Fruit fly (Drosophila melanogaster) whole organism, embryonic: Measurements from ENCODE around the gene CG42789.

Experiments
- Adf1 ChIP-seq: fragments of 200-800 bp; sonication (Bioruptor generic); IDR thresholded peaks from 2 replicates; pipeline ENCODE4 v1.3.6; 2022; ENCODE audit warnings: missing biosample characterization, missing genetic modification characterization
- B-H2 ChIP-seq: fragments of 200-800 bp; sonication (Bioruptor generic); optimal IDR thresholded peaks from 2 replicates; lab custom pipeline; 2018; ENCODE audit warnings: missing biosample characterization, mild to moderate bottlenecking, missing genetic modification characterization
- Bdp1 ChIP-seq: fragments of 200-800 bp; sonication (Bioruptor generic); optimal IDR thresholded peaks from 3 replicates; lab custom pipeline; 2016; ENCODE audit warnings: missing biosample characterization, missing genetic modification characterization
- Blimp-1 ChIP-seq: fragments of 200-800 bp; sonication (Bioruptor generic); optimal IDR thresholded peaks from 3 replicates; lab custom pipeline; 2018; ENCODE audit warnings: missing biosample characterization, missing genetic modification characterization, mild to moderate bottlenecking, moderate library complexity, missing genetic modification reagents
- CG10366 ChIP-seq: fragments of 200-800 bp; sonication (Bioruptor generic); IDR thresholded peaks from 2 replicates; pipeline ENCODE4 v1.3.6; 2022; ENCODE audit warnings: missing biosample characterization, missing genetic modification characterization
- CG10462 ChIP-seq: fragments of 200-800 bp; sonication (Bioruptor generic); optimal IDR thresholded peaks from 2 replicates; lab custom pipeline; 2016; ENCODE audit warnings: missing biosample characterization, missing genetic modification characterization
- CG10543 ChIP-seq: fragments of 200-800 bp; sonication (Bioruptor generic); optimal IDR thresholded peaks from 3 replicates; lab custom pipeline; 2017; ENCODE audit warnings: missing biosample characterization, mild to moderate bottlenecking, missing genetic modification characterization, moderate library complexity
- CG10959 ChIP-seq: fragments of 200-800 bp; sonication (Bioruptor generic); IDR thresholded peaks from 2 replicates; pipeline ENCODE4 v1.3.6; 2022; ENCODE audit warnings: missing biosample characterization, missing genetic modification characterization
- CG12942 ChIP-seq: fragments of 200-800 bp; sonication (Bioruptor generic); optimal IDR thresholded peaks from 3 replicates; lab custom pipeline; 2016; ENCODE audit warnings: missing biosample characterization, missing genetic modification characterization
- CG13424 ChIP-seq: fragments of 200-800 bp; sonication (Bioruptor generic); optimal IDR thresholded peaks from 2 replicates; lab custom pipeline; 2019; ENCODE audit warnings: missing biosample characterization, mild to moderate bottlenecking, missing genetic modification characterization, moderate library complexity
- CG15073 ChIP-seq: fragments of 200-800 bp; sonication (Bioruptor generic); optimal IDR thresholded peaks from 2 replicates; lab custom pipeline; 2016; ENCODE audit warnings: missing biosample characterization, missing genetic modification characterization
- CG17385 ChIP-seq: fragments of 200-800 bp; sonication (Bioruptor generic); optimal IDR thresholded peaks from 3 replicates; lab custom pipeline; 2018; ENCODE audit warnings: missing biosample characterization, mild to moderate bottlenecking, missing genetic modification characterization
- CG1832 ChIP-seq: fragments of 200-800 bp; sonication (Bioruptor generic); optimal IDR thresholded peaks from 2 replicates; lab custom pipeline; 2017; ENCODE audit warnings: missing biosample characterization, mild to moderate bottlenecking, missing genetic modification characterization, inconsistent platforms
- CG30403 ChIP-seq: fragments of 200-800 bp; sonication (Bioruptor generic); optimal IDR thresholded peaks from 3 replicates; lab custom pipeline; 2016; ENCODE audit warnings: missing biosample characterization, missing genetic modification characterization
- CG31441 ChIP-seq: fragments of 200-800 bp; sonication (Bioruptor generic); IDR thresholded peaks from 2 replicates; pipeline ENCODE4 v1.3.6; 2022; ENCODE audit warnings: missing biosample characterization, missing genetic modification characterization
- CG34224 ChIP-seq: fragments of 200-800 bp; sonication (Bioruptor generic); IDR thresholded peaks from 3 replicates; pipeline ENCODE4 v1.3.6; 2022; ENCODE audit warnings: missing biosample characterization, missing genetic modification characterization; ENCODE audit not compliant: partially characterized antibody
- CG3726 ChIP-seq: fragments of 200-800 bp; sonication (Bioruptor generic); IDR thresholded peaks from 3 replicates; pipeline ENCODE4, ENCODE4 v1.3.6; 2022; ENCODE audit warnings: missing biosample characterization, missing genetic modification characterization
- CG3995 ChIP-seq: fragments of 200-800 bp; sonication (Bioruptor generic); optimal IDR thresholded peaks from 3 replicates; lab custom pipeline; 2016; ENCODE audit warnings: missing biosample characterization, missing genetic modification characterization
- CG5180 ChIP-seq: fragments of 200-800 bp; sonication (Bioruptor generic); optimal IDR thresholded peaks from 3 replicates; lab custom pipeline; 2017; ENCODE audit warnings: missing biosample characterization, missing genetic modification characterization, mild to moderate bottlenecking, moderate library complexity, missing genetic modification reagents
- CG6254 ChIP-seq: fragments of 200-800 bp; sonication (Bioruptor generic); optimal IDR thresholded peaks from 3 replicates; lab custom pipeline; 2017; ENCODE audit warnings: mild to moderate bottlenecking, missing biosample characterization, missing genetic modification reagents, missing genetic modification characterization
- CG6854 ChIP-seq: fragments of 200-800 bp; sonication (Bioruptor generic); optimal IDR thresholded peaks from 3 replicates; lab custom pipeline; 2017; ENCODE audit warnings: missing biosample characterization, mild to moderate bottlenecking, missing genetic modification characterization
- CG8944 ChIP-seq: fragments of 200-800 bp; sonication (Bioruptor generic); optimal IDR thresholded peaks from 3 replicates; lab custom pipeline; 2016; ENCODE audit warnings: missing biosample characterization, missing genetic modification characterization
- Chrac-16 ChIP-seq: fragments of 200-800 bp; sonication (Bioruptor generic); optimal IDR thresholded peaks from 3 replicates; lab custom pipeline; 2016; ENCODE audit warnings: missing biosample characterization, missing genetic modification characterization
- Dll ChIP-seq: fragments of 200-800 bp; sonication (Bioruptor generic); IDR thresholded peaks from 4 replicates; pipeline ENCODE4 v1.3.6; 2022; ENCODE audit warnings: missing biosample characterization, missing genetic modification characterization; ENCODE audit not compliant: partially characterized antibody
- E2f2 ChIP-seq: fragments of 200-800 bp; sonication (Bioruptor generic); IDR thresholded peaks from 2 replicates; pipeline ENCODE4 v1.3.6; 2022; ENCODE audit warnings: missing biosample characterization, missing genetic modification characterization
- HLH54F ChIP-seq: fragments of 200-800 bp; sonication (Bioruptor generic); optimal IDR thresholded peaks from 3 replicates; lab custom pipeline; 2016; ENCODE audit warnings: missing biosample characterization, missing genetic modification characterization
- Hr51 ChIP-seq, 2 experiments: fragments of 200-800 bp; sonication (Bioruptor generic); optimal IDR thresholded peaks; 2 replicates in 1 of 2; 3 replicates in 1 of 2; lab custom pipeline; 2016 to 2018; ENCODE audit warnings: missing biosample characterization in 2 of 2, missing genetic modification characterization in 2 of 2, mild to moderate bottlenecking in 1 of 2, moderate library complexity in 1 of 2
- MESR4 ChIP-seq: fragments of 200-800 bp; sonication (Bioruptor generic); optimal IDR thresholded peaks from 2 replicates; lab custom pipeline; 2018; ENCODE audit warnings: missing biosample characterization, mild to moderate bottlenecking, missing genetic modification characterization, moderate library complexity
- Med ChIP-seq: fragments of 200-800 bp; sonication (Bioruptor generic); peaks from one replicate; lab custom pipeline; 2016; ENCODE audit warnings: missing biosample characterization, missing genetic modification characterization, mild to moderate bottlenecking, inconsistent platforms, moderate library complexity
- Mrtf ChIP-seq: fragments of 200-800 bp; sonication (Bioruptor generic); IDR thresholded peaks from 3 replicates; pipeline ENCODE4 v1.3.6; 2022; ENCODE audit warnings: missing biosample characterization, missing genetic modification characterization
- ac ChIP-seq: fragments of 200-800 bp; sonication (Bioruptor generic); optimal IDR thresholded peaks from 3 replicates; lab custom pipeline; 2017; ENCODE audit warnings: missing biosample characterization, mild to moderate bottlenecking, missing genetic modification characterization
- cg ChIP-seq: fragments of 200-800 bp; sonication (Bioruptor generic); optimal IDR thresholded peaks from 3 replicates; lab custom pipeline; 2019; ENCODE audit warnings: missing biosample characterization, mild to moderate bottlenecking, missing genetic modification characterization, moderate library complexity
- crc ChIP-seq: fragments of 200-800 bp; sonication (Bioruptor generic); optimal IDR thresholded peaks from 2 replicates; lab custom pipeline; 2016; ENCODE audit warnings: missing biosample characterization, missing genetic modification characterization
- disco-r ChIP-seq: fragments of 200-800 bp; sonication (Bioruptor generic); optimal IDR thresholded peaks from 2 replicates; lab custom pipeline; 2016; ENCODE audit warnings: missing biosample characterization, missing genetic modification characterization
- dmrt99B ChIP-seq: fragments of 200-800 bp; sonication (Bioruptor generic); optimal IDR thresholded peaks from 2 replicates; lab custom pipeline; 2018; ENCODE audit warnings: missing biosample characterization, mild to moderate bottlenecking, missing genetic modification characterization, moderate library complexity
- ftz-f1 ChIP-seq: fragments of 200-800 bp; sonication (Bioruptor generic); optimal IDR thresholded peaks from 2 replicates; lab custom pipeline; 2016; ENCODE audit warnings: missing biosample characterization, missing genetic modification characterization
- gfzf ChIP-seq: fragments of 200-800 bp; sonication (Bioruptor generic); optimal IDR thresholded peaks from 2 replicates; lab custom pipeline; 2016; ENCODE audit warnings: missing biosample characterization, mild to moderate bottlenecking, missing genetic modification characterization, moderate library complexity
- gsb-n ChIP-seq: fragments of 200-800 bp; sonication (Bioruptor generic); optimal IDR thresholded peaks from 3 replicates; lab custom pipeline; 2018; ENCODE audit warnings: missing biosample characterization, mild to moderate bottlenecking, missing genetic modification characterization
- hb ChIP-seq: fragments of 200-800 bp; sonication (Bioruptor generic); IDR thresholded peaks from 3 replicates; pipeline ENCODE4 v1.3.6; 2022; ENCODE audit warnings: missing biosample characterization, missing genetic modification characterization; ENCODE audit not compliant: partially characterized antibody
- hbn ChIP-seq: fragments of 200-800 bp; sonication (Bioruptor generic); IDR thresholded peaks from 2 replicates; pipeline ENCODE4 v1.3.6; 2022; ENCODE audit warnings: missing biosample characterization, missing genetic modification characterization; ENCODE audit not compliant: partially characterized antibody
- jigr1 ChIP-seq: fragments of 200-800 bp; sonication (Bioruptor generic); IDR thresholded peaks from 3 replicates; pipeline ENCODE4 v1.3.6; 2022; ENCODE audit warnings: missing biosample characterization, missing genetic modification characterization
- ro ChIP-seq: fragments of 200-800 bp; sonication (Bioruptor generic); IDR thresholded peaks from 2 replicates; pipeline ENCODE4 v1.3.6; 2022; ENCODE audit warnings: missing biosample characterization, missing genetic modification characterization
- sd ChIP-seq: fragments of 200-800 bp; sonication (Bioruptor generic); optimal IDR thresholded peaks from 3 replicates; lab custom pipeline; 2018; ENCODE audit warnings: missing biosample characterization, mild to moderate bottlenecking, missing genetic modification characterization, moderate library complexity
- sens-2 ChIP-seq: fragments of 200-800 bp; sonication (Bioruptor generic); IDR thresholded peaks from 2 replicates; pipeline ENCODE4 v1.3.6; 2022; ENCODE audit warnings: missing biosample characterization, missing genetic modification characterization
- slou ChIP-seq: fragments of 200-800 bp; sonication (Bioruptor generic); optimal IDR thresholded peaks from 3 replicates; lab custom pipeline; 2016; ENCODE audit warnings: missing biosample characterization, missing genetic modification characterization
- so ChIP-seq: fragments of 200-800 bp; sonication (Bioruptor generic); IDR thresholded peaks from 3 replicates; pipeline ENCODE4 v1.3.6; 2022; ENCODE audit warnings: missing biosample characterization, missing genetic modification characterization
- sob ChIP-seq: fragments of 200-800 bp; sonication (Bioruptor generic); IDR thresholded peaks from 2 replicates; pipeline ENCODE4 v1.3.6; 2022; ENCODE audit warnings: missing biosample characterization, missing genetic modification characterization
- sr ChIP-seq: fragments of 200-800 bp; sonication (Bioruptor generic); IDR thresholded peaks from 3 replicates; pipeline ENCODE4 v1.3.6; 2022; ENCODE audit warnings: missing biosample characterization, missing genetic modification characterization
- sug ChIP-seq: fragments of 200-800 bp; optimal IDR thresholded peaks from 2 replicates; lab custom pipeline; 2019; ENCODE audit warnings: missing biosample characterization, mild to moderate bottlenecking, missing genetic modification characterization, moderate library complexity
- unpg ChIP-seq: fragments of 200-800 bp; sonication (Bioruptor generic); optimal IDR thresholded peaks from 3 replicates; lab custom pipeline; 2018; ENCODE audit warnings: missing biosample characterization, mild to moderate bottlenecking, missing genetic modification characterization, moderate library complexity

The CG42789 gene

DNA sequence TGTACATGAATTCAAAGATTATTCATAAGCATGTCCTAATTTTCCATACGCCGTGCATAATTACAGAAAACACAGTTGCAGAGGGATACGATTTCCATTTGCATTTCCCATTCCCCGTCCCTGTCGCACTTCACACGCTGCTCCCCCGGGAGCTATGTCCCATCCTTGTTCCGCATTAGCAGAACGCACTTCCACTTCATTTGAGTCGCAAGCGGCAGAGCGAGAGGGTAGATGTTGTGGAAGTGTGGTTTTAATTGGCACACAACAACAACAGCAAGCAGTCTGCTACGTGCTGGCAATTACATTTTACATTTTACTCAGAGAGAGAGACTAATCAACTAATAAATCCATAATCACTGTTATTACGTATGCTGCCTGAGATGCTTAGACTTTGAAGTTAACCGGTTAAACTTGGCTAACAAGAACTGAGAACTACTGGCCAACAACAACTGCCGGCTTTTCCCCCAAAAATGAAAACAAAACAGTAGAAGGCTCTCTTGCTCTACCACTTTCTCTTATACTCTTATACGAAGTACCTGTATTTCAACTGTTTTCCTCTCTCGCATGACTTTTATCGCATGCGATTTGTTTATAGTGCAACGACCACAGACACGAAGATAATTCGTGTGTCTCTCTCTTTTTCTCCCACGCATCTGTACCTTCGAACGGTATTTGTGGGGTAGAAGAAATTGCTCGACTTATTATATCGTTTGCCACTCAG lies 13.9 kb upstream of the CG42789 start (continued):
- TF ChIP-seq crc (no peak), CG12942 (GFP tag; lab: Kevin White, UChicago) (no peak), CG3995 (no peak), Adf1 (no peak), CG6254 (GFP tag; lab: Kevin White, UChicago) (no peak), CG17385 (no peak), HLH54F (no peak), sob (no peak), jigr1 (no peak), CG30403 (GFP tag; lab: Kevin White, UChicago) (no peak), gsb-n (tag; lab: Kevin White, UChicago) (no peak), unpg (GFP tag; lab: Kevin White, UChicago) (no peak), sens-2 (GFP tag; lab: Robert Waterston, UW) (no peak), Dll (peak; percentile 51; the same call in 3 of the 4 replicates), sd (tag; lab: Kevin White, UChicago) (peak; percentile 47), B-H2 (GFP tag; lab: Kevin White, UChicago) (no peak), ac (GFP tag; lab: Kevin White, UChicago) (no peak), Chrac-16 (GFP tag; lab: Kevin White, UChicago) (no peak), Hr51 (GFP tag; optimal IDR thresholded peaks at IDR 0.05; lab: Kevin White, UChicago) (no peak), CG8944 (GFP tag; lab: Kevin White, UChicago) (no peak), disco-r (no peak), CG3726 (GFP tag; lab: Robert Waterston, UW) (no peak), CG10462 (GFP tag; lab: Kevin White, UChicago) (no peak), sr (GFP tag; lab: Robert Waterston, UW) (peak; percentile 92), hbn (GFP tag; lab: Robert Waterston, UW) (no peak), dmrt99B (tag; lab: Kevin White, UChicago) (no peak), CG15073 (GFP tag; lab: Kevin White, UChicago) (no peak), gfzf (GFP tag; lab: Kevin White, UChicago) (no peak), CG10959 (no peak), cg (peak; percentile 14), sug (tag; lab: Kevin White, UChicago) (no peak), CG13424 (tag; lab: Kevin White, UChicago) (no peak), CG34224 (GFP tag; lab: Robert Waterston, UW) (peak; percentile 44; the same call in 1 of the 3 replicates), ftz-f1 (GFP tag; lab: Kevin White, UChicago) (no peak), Med (peak; percentile 49), E2f2 (GFP tag; lab: Robert Waterston, UW) (no peak), MESR4 (no peak), hb (GFP tag; lab: Robert Waterston, UW) (no peak), Blimp-1 (GFP tag; lab: Kevin White, UChicago) (no peak), CG10366 (GFP tag; lab: Robert Waterston, UW) (no peak), CG31441 (GFP tag; lab: Robert Waterston, UW) (no peak), CG10543 (GFP tag; lab: Kevin White, UChicago) (no peak), ro (no peak), CG5180 (no peak), CG6854 (GFP tag; lab: Kevin White, UChicago) (peak; percentile 35), Mrtf (GFP tag; lab: Robert Waterston, UW) (no peak), slou (GFP tag; lab: Kevin White, UChicago) (no peak), so (GFP tag; lab: Robert Waterston, UW) (no peak), Bdp1 (GFP tag; lab: Kevin White, UChicago) (no peak), CG1832 (GFP tag; lab: Kevin White, UChicago) (peak; percentile 86)
